Fruit fly (Drosophila melanogaster): ENCODE data around the gene Akap200.

Akap200 gene

DNA sequence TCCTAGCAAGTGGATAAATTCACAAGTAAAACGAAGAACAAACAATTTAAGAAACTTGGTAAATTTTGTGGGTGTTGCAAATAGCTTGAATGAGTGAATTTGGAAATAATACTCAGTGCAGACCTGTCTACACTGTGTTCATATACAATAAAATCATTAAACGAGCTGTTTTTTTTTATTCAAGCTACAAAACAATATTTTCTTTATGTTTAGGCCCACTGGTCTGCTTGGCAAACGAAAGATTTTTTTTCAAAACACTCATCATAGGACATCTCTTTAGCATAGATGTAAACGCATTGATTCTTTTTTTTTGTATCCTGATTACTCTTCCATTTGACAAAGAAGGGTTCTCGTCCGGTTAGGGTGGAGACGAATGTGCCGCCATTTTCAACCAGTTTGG, 23.2 kb upstream of the Akap200 start, which contains the start of gene CG42820:
Gene CG42820 (minus strand): TSS at position 101 of the 400 bp plus-strand sequence.
- TF ChIP-seq noc (tag; optimal IDR thresholded peaks at IDR 0.05), result no peak

dm6 chr2L:8393122-8393521, 22.4 kb upstream of the Akap200 start, which contains the start of gene Acp29AB:
Gene Acp29AB (minus strand): TSS chr2L:8393222.
- no peak for TF ChIP-seq noc (tag; optimal IDR thresholded peaks at IDR 0.05)

- no peak for TF ChIP-seq noc (tag; optimal IDR thresholded peaks at IDR 0.05)
Observed at dm6 chr2L:8394180-8394579, 21.3 kb upstream of the Akap200 start, which contains the start of gene lectin-29Ca. Gene lectin-29Ca (minus strand): TSS chr2L:8394280.

DNA sequence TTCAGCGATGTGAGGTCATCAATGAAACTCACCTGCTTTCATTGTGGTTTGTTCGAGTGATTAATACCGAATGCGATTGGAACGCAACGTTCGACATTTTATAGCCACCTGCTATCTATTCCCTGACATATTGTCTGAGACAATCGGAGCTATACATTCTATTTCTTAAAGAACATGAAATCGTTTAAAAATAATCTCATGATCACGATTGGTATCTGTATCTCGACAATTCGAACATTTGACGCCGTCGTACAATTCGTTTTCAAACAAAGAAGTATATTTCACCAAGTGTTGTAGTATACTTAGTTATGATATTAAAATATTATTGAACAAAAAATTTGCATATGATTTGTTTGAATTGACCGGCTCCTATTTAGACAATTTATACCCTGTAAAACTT, 20.6 kb upstream of the Akap200 start, which contains the start of gene Peritrophin-15b:
Gene Peritrophin-15b (minus strand): TSS at position 101 of the 400 bp plus-strand sequence.
- TF ChIP-seq noc (tag; optimal IDR thresholded peaks at IDR 0.05), result no peak

dm6 chr2L:8395996-8396699, 19.3 kb upstream of the Akap200 start, which contains the start of the genes Peritrophin-15a and CG13385:
Gene Peritrophin-15a (minus strand): TSS chr2L:8396096.
Gene CG13385 (plus strand): TSS chr2L:8396649.
- TF ChIP-seq noc (tag; optimal IDR thresholded peaks at IDR 0.05), result no peak

DNA sequence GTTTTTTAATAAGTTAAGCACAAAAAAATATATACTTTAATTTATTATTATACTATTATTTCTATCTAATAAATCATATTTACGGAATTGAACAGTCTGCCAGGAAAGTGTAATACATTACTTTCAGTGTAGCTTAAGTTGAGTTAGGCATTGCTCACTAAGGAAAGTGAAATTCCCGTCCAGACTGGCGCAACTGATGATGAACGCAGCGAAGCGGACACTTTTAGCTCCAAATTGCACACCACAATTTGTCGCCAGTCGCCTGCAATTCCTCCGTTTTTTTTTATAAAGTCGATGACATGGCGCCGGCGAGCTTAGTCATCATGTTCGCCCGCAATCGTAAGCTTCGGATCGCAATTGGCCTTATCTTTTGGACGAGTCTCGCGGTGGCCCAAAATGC, 16.8 kb upstream of the Akap200 start, which contains the start of gene CG13386:
Gene CG13386 (plus strand): TSS at position 301 of the 400 bp plus-strand sequence.
- TF ChIP-seq noc (tag; optimal IDR thresholded peaks at IDR 0.05), result no peak

DNA sequence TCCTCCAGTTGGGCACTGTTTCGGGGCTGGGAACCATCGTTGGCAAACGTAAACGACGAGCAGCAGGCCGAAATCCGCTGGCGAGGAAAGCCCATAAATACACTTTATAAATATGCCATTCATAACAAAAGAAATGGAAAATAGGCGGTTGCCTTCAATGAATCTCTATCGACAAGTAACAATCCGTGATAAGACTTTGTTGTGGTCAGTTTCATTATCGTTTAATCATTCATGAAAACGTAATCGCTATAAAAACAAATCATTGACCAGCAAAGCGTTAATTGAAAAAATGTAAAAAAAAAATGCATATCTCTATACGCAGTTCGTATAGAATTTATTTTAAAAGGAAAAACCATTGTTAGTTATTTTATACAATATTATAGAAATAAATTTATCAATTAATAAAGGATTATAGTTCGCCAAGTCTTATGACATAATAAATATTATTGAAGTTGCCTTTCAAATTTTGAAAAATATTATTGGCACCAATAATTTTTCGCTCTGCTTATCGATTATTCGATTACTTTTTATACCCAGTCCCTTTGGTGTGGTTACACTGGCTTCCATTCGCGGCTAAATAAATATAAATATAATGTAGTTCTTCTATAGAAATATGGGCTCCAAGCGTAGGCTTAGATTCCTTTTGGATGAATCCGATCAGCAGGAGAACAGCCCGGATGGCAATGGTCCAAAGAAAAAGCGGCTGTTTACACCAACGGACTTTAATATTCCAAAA, 15.5 kb upstream of the Akap200 start, which contains the start of gene CG31898:
Gene CG31898 (plus strand): TSS at position 559 of the 736 bp plus-strand sequence.
- TF ChIP-seq noc (tag; optimal IDR thresholded peaks at IDR 0.05), result no peak

dm6 chr2L:8402928-8403285, 12.6 kb upstream of the Akap200 start, which contains the start of gene fy:
Gene fy (minus strand): TSS chr2L:8403280.
- TF ChIP-seq noc (tag; optimal IDR thresholded peaks at IDR 0.05), result no peak

DNA sequence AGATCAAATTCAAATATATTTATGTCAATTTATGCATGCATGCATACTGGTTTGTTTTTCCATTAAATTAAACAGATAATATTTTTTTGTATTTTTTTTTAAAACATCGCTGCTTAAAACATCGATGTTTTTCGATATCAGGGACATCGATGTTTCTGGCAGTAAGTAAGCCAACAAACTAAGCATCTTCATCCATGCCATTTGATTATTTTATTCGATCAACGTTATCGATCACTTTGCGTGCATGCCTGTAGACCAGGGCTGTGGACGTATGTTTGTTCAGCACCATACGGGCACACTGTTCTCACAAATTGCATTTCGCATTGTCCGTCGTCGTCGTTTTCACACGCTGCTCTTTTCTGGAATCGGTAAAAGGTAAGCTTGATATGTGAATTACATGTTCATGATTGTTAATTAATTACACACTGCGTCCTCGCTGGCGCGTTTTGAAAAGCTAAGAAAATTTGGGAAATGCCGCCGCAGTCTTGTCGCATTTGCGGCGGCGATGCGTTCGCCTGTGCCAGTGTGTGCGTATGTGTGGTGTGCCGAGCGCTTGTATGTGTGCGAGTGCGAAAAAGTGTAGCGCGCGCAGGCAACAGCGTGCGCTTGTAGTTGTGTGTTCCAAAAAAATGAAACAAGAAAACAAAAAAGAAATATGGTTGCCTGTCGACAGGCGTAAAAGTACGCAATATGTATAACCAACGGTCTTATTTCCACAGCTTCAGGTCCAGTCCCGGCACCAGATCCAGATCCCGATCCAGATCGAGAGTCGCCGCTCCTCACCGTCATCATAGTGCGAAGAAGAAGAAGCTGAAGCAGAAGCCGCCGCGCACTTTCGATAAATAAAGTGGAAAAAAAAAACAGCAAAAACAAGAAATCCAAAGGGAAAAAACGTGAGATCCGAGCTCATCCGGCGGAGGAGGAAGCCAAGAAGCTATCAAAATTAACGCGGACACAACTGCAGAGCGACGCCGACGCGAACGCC, 11.9 kb upstream of the Akap200 start, which contains the start of gene emb:
Gene emb (plus strand): TSS at position 288 of the 985 bp plus-strand sequence.
- peak; percentile 44 for TF ChIP-seq noc (tag; optimal IDR thresholded peaks at IDR 0.05)

DNA sequence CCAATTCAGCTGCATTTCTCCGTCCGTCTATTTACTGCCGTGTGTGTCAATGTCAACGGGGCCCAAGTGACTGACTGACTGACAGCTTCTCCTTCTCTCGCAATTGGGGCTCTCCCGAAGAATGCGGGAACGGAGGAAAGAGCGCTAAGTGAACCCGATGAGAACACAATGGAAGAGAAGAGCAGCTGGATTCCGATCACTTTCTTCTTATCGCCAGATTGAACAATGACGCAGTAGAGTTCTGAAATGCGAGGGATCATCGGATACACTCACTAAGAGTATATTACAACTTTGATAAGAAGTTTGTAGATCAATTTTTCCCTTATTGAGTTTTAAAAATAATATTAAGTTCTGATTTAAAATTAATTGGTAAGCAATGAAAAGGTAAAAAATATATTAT, 4.0 kb upstream of the Akap200 start, which contains the start of gene Naglu:
Gene Naglu (minus strand): TSS at position 339 of the 400 bp plus-strand sequence.
- no peak for TF ChIP-seq noc (tag; optimal IDR thresholded peaks at IDR 0.05)

dm6 chr2L:8416350-8417046, 1.0 kb downstream of the Akap200 start:
- TF ChIP-seq noc (tag; optimal IDR thresholded peaks at IDR 0.05), result peak; percentile 21

dm6 chr2L:8417562-8417961, 2.1 kb downstream of the Akap200 start:
- no peak for TF ChIP-seq noc (tag; optimal IDR thresholded peaks at IDR 0.05)

- no peak for TF ChIP-seq noc (tag; optimal IDR thresholded peaks at IDR 0.05)
Observed at dm6 chr2L:8418113-8418885, 2.8 kb downstream of the Akap200 start.
